Worm (Caenorhabditis elegans) whole organism, L1 larva: ENCODE results near the gene W04H10.1.

Experiments used
- dpl-1 ChIP-seq, 3 experiments: fragments of 150-350 bp in 2 of 3; sonication (generic microtip) in 1 of 3; optimal IDR thresholded peaks; 2 replicates each; lab custom pipeline; 2014 to 2017; ENCODE audit warnings: missing biosample characterization in 3 of 3, missing genetic modification characterization in 3 of 3, missing genetic modification reagents in 3 of 3
- mdl-1 ChIP-seq, 2 experiments: fragments of 150-350 bp; optimal IDR thresholded peaks; 2 replicates each; lab custom pipeline; 2014 to 2017; ENCODE audit warnings: missing biosample characterization in 2 of 2, missing genetic modification characterization in 2 of 2, inconsistent platforms in 1 of 2
- nhr-237 ChIP-seq: fragments of 150-350 bp; optimal IDR thresholded peaks from 2 replicates; lab custom pipeline; 2014; ENCODE audit warnings: missing biosample characterization, missing genetic modification characterization
- nhr-28 ChIP-seq: fragments of 150-350 bp; optimal IDR thresholded peaks from 2 replicates; lab custom pipeline; 2014; ENCODE audit warnings: missing biosample characterization, missing genetic modification characterization
- nhr-76 ChIP-seq: sonication (generic microtip); optimal IDR thresholded peaks from 2 replicates; lab custom pipeline; 2017; ENCODE audit warnings: missing biosample characterization, missing genetic modification characterization
- ztf-4 ChIP-seq: fragments of 150-350 bp; optimal IDR thresholded peaks from 2 replicates; lab custom pipeline; 2014; ENCODE audit warnings: missing biosample characterization, missing genetic modification characterization

ce11 chrII:578803-579202 lies 30.1 kb upstream of the W04H10.1 start:
- no peak for TF ChIP-seq nhr-28 (tag; lab: Kevin White, UChicago)
- TF ChIP-seq ztf-4 (tag; lab: Kevin White, UChicago): no peak
- no peak for TF ChIP-seq dpl-1 (GFP tag; optimal IDR thresholded peaks at IDR 0.05; lab: Kevin White, UChicago)
- TF ChIP-seq mdl-1 (tag; optimal IDR thresholded peaks at IDR 0.05; lab: Kevin White, UChicago): no peak
- no peak for TF ChIP-seq nhr-76
- no peak for TF ChIP-seq nhr-237 (tag; lab: Kevin White, UChicago)
